Fruit fly (Drosophila melanogaster) S2 (cell line): ENCODE results near the gene CG46434.

ENCODE experiments used
- CG8478 ChIP-seq: fragments of >200 bp; optimal IDR thresholded peaks from 2 replicates; lab custom pipeline; 2018
- CTCF ChIP-seq, 2 experiments: fragments of >200 bp; optimal IDR thresholded peaks; 2 replicates each; lab custom pipeline; 2018

DNA sequence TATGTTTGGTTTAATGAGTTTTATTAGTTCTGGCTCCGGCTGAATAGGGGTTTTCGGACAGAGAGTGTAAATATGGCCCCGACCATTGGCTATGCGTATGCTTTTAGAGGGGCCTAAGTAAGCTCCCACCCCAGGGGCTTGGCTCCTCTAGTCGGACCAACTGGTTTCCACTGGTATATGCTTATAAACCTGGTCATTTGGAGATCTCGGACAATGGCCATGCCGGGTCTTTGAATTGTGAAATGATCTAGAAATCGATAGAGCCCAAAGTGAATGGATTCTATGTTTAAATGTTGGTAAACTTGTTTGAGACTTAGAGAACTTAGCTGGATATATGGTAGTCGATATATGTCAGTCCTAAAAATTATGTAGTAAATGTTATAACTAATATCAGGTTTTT, 14.7 kb upstream of the CG46434 start:
- TF ChIP-seq CG8478 (no peak), CTCF (optimal IDR thresholded peaks at IDR 0.05; lab: Kevin White, UChicago) (no peak)
